Worm (Caenorhabditis elegans) whole organism, late embryonic: ENCODE measurements around the gene xrn-2.

Experiments
- C08G9.2 ChIP-seq: sonication (generic microtip); optimal IDR thresholded peaks from 2 replicates; lab custom pipeline; 2016; ENCODE audit warnings: mild to moderate bottlenecking, missing genetic modification characterization, moderate library complexity, missing compliant biosample characterization
- C38D4.7 ChIP-seq: fragments of 200-800 bp; sonication (Bioruptor generic); optimal IDR thresholded peaks from 2 replicates; lab custom pipeline; 2018; ENCODE audit warnings: mild to moderate bottlenecking, missing genetic modification characterization, moderate library complexity, missing compliant biosample characterization
- K02D7.2 ChIP-seq: sonication (generic microtip); optimal IDR thresholded peaks from 2 replicates; lab custom pipeline; 2017; ENCODE audit warnings: mild to moderate bottlenecking, missing genetic modification characterization, missing compliant biosample characterization
- K09A11.1 ChIP-seq: sonication (generic microtip); optimal IDR thresholded peaks from 2 replicates; lab custom pipeline; 2017; ENCODE audit warnings: antibody characterized with exemption, mild to moderate bottlenecking, missing genetic modification characterization, missing compliant biosample characterization; ENCODE audit not compliant: insufficient read depth
- ahr-1 ChIP-seq: sonication (generic microtip); optimal IDR thresholded peaks from 2 replicates; lab custom pipeline; 2016; ENCODE audit warnings: missing genetic modification characterization, missing compliant biosample characterization
- ama-1 ChIP-seq: fragments of 150-350 bp; optimal IDR thresholded peaks from 2 replicates; lab custom pipeline; 2014
- ceh-18 ChIP-seq: sonication (generic microtip); optimal IDR thresholded peaks from 2 replicates; lab custom pipeline; 2016; ENCODE audit warnings: missing genetic modification characterization, missing compliant biosample characterization
- ceh-19 ChIP-seq: fragments of 200-800 bp; sonication (Bioruptor generic); optimal IDR thresholded peaks from 2 replicates; lab custom pipeline; 2018; ENCODE audit warnings: mild to moderate bottlenecking, missing genetic modification characterization, missing compliant biosample characterization
- ceh-2 ChIP-seq: sonication (generic microtip); optimal IDR thresholded peaks from 2 replicates; lab custom pipeline; 2016; ENCODE audit warnings: missing genotype, missing genetic modification characterization, missing compliant biosample characterization
- ceh-22 ChIP-seq: sonication (generic microtip); optimal IDR thresholded peaks from 2 replicates; lab custom pipeline; 2017; ENCODE audit warnings: missing biosample characterization, missing genetic modification characterization
- ceh-31 ChIP-seq: sonication (generic microtip); optimal IDR thresholded peaks from 2 replicates; lab custom pipeline; 2016; ENCODE audit warnings: missing genetic modification characterization, missing compliant biosample characterization
- ceh-34 ChIP-seq: sonication (generic microtip); optimal IDR thresholded peaks from 2 replicates; lab custom pipeline; 2016; ENCODE audit warnings: mild to moderate bottlenecking, missing genetic modification characterization, missing compliant biosample characterization
- ceh-48 ChIP-seq: sonication (generic microtip); optimal IDR thresholded peaks from 2 replicates; lab custom pipeline; 2016; ENCODE audit warnings: missing genetic modification characterization, inconsistent platforms, missing compliant biosample characterization
- ceh-9 ChIP-seq: sonication (generic microtip); optimal IDR thresholded peaks from 2 replicates; lab custom pipeline; 2016; ENCODE audit warnings: mild to moderate bottlenecking, missing genetic modification characterization, inconsistent platforms, missing compliant biosample characterization
- che-1 ChIP-seq: sonication (generic microtip); optimal IDR thresholded peaks from 2 replicates; lab custom pipeline; 2016; ENCODE audit warnings: mild to moderate bottlenecking, missing genetic modification characterization, missing compliant biosample characterization
- elt-2 ChIP-seq: sonication (generic microtip); optimal IDR thresholded peaks from 2 replicates; lab custom pipeline; 2016; ENCODE audit warnings: missing genetic modification reagents, missing genetic modification characterization, missing compliant biosample characterization
- fkh-10 ChIP-seq: fragments of 150-350 bp; optimal IDR thresholded peaks from 2 replicates; lab custom pipeline; 2014; ENCODE audit warnings: missing biosample characterization, missing genetic modification reagents, missing genetic modification characterization
- hlh-13 ChIP-seq: fragments of 200-800 bp; sonication (Bioruptor generic); optimal IDR thresholded peaks from 2 replicates; lab custom pipeline; 2018; ENCODE audit warnings: mild to moderate bottlenecking, missing genetic modification characterization, missing compliant biosample characterization
- hlh-15 ChIP-seq: sonication (generic microtip); optimal IDR thresholded peaks from 2 replicates; lab custom pipeline; 2016; ENCODE audit warnings: missing genetic modification characterization, missing compliant biosample characterization
- hlh-8 ChIP-seq: sonication (generic microtip); optimal IDR thresholded peaks from 2 replicates; lab custom pipeline; 2016; ENCODE audit warnings: missing genotype, missing genetic modification characterization, missing compliant biosample characterization
- lin-11 ChIP-seq: fragments of 200-800 bp; sonication (Bioruptor generic); optimal IDR thresholded peaks from 2 replicates; lab custom pipeline; 2018; ENCODE audit warnings: mild to moderate bottlenecking, missing genetic modification characterization, missing compliant biosample characterization
- nhr-232 ChIP-seq: sonication (generic microtip); optimal IDR thresholded peaks from 2 replicates; lab custom pipeline; 2016; ENCODE audit warnings: missing genetic modification characterization, missing compliant biosample characterization
- npax-4 ChIP-seq: sonication (generic microtip); optimal IDR thresholded peaks from 2 replicates; lab custom pipeline; 2016; ENCODE audit warnings: missing genetic modification characterization, missing compliant biosample characterization
- pag-3 ChIP-seq: sonication (generic microtip); optimal IDR thresholded peaks from 2 replicates; lab custom pipeline; 2016; ENCODE audit warnings: missing compliant biosample characterization, missing genetic modification characterization, borderline replicate concordance
- pat-9 ChIP-seq: fragments of 200-800 bp; sonication (Bioruptor generic); optimal IDR thresholded peaks from 2 replicates; lab custom pipeline; 2018; ENCODE audit warnings: mild to moderate bottlenecking, missing genetic modification characterization, moderate library complexity, missing compliant biosample characterization
- pax-1 ChIP-seq: fragments of 150-350 bp; optimal IDR thresholded peaks from 2 replicates; lab custom pipeline; 2014; ENCODE audit warnings: missing biosample characterization, missing genetic modification characterization
- pha-2 ChIP-seq: sonication (generic microtip); optimal IDR thresholded peaks from 2 replicates; lab custom pipeline; 2017; ENCODE audit warnings: mild to moderate bottlenecking, missing genetic modification characterization, missing compliant biosample characterization
- pha-4 ChIP-seq: fragments of 150-350 bp; optimal IDR thresholded peaks from 2 replicates; lab custom pipeline; 2018; ENCODE audit warnings: missing biosample characterization, missing genetic modification reagents, missing genetic modification characterization
- pqm-1 ChIP-seq: sonication (generic microtip); optimal IDR thresholded peaks from 2 replicates; lab custom pipeline; 2016; ENCODE audit warnings: missing genetic modification characterization, missing compliant biosample characterization
- pros-1 ChIP-seq: fragments of 150-350 bp; optimal IDR thresholded peaks from 2 replicates; lab custom pipeline; 2014; ENCODE audit warnings: missing biosample characterization, missing genetic modification reagents, missing genetic modification characterization
- ref-2 ChIP-seq: sonication (generic microtip); optimal IDR thresholded peaks from 2 replicates; lab custom pipeline; 2016; ENCODE audit warnings: missing genetic modification characterization, missing compliant biosample characterization
- rnt-1 ChIP-seq: sonication (generic microtip); optimal IDR thresholded peaks from 2 replicates; lab custom pipeline; 2016; ENCODE audit warnings: missing genetic modification characterization, missing compliant biosample characterization
- sox-2 ChIP-seq: fragments of 200-800 bp; sonication (Bioruptor generic); IDR thresholded peaks from 2 replicates; pipeline ENCODE4 v1.3.6; 2022; ENCODE audit warnings: missing genetic modification reagents, missing genetic modification characterization, missing compliant biosample characterization
- sox-4 ChIP-seq: sonication (generic microtip); optimal IDR thresholded peaks from 2 replicates; lab custom pipeline; 2017; ENCODE audit warnings: mild to moderate bottlenecking, missing genetic modification characterization, inconsistent platforms, missing compliant biosample characterization
- tbx-2 ChIP-seq: sonication (generic microtip); optimal IDR thresholded peaks from 2 replicates; lab custom pipeline; 2016; ENCODE audit warnings: missing genetic modification characterization, missing compliant biosample characterization
- tbx-7 ChIP-seq: sonication (generic microtip); optimal IDR thresholded peaks from 2 replicates; lab custom pipeline; 2016; ENCODE audit warnings: missing genotype, missing genetic modification characterization, missing compliant biosample characterization
- unc-3 ChIP-seq, 2 experiments: fragments of 200-800 bp in 1 of 2; sonication (Bioruptor generic) in 1 of 2; sonication (generic microtip) in 1 of 2; conservative IDR thresholded peaks in 1 of 2; optimal IDR thresholded peaks in 1 of 2; 2 replicates each; pipeline versions ENCODE4 v1.3.6 to Lab custom; 2016 to 2022; ENCODE audit warnings: missing compliant biosample characterization in 2 of 2, missing genetic modification characterization in 2 of 2, missing genetic modification reagents in 1 of 2
- unc-42 ChIP-seq: sonication (generic microtip); optimal IDR thresholded peaks from 2 replicates; lab custom pipeline; 2016; ENCODE audit warnings: missing genotype, missing genetic modification characterization, missing compliant biosample characterization
- unc-55 ChIP-seq: sonication (generic microtip); optimal IDR thresholded peaks from 2 replicates; lab custom pipeline; 2017; ENCODE audit warnings: missing biosample characterization, missing genetic modification reagents, missing genetic modification characterization
- unc-86 ChIP-seq: sonication (generic microtip); optimal IDR thresholded peaks from 2 replicates; lab custom pipeline; 2016; ENCODE audit warnings: missing genetic modification characterization, missing compliant biosample characterization
- zip-5 ChIP-seq: sonication (generic microtip); optimal IDR thresholded peaks from 2 replicates; lab custom pipeline; 2016; ENCODE audit warnings: missing genetic modification characterization, missing compliant biosample characterization
- ztf-16 ChIP-seq: sonication (generic microtip); optimal IDR thresholded peaks from 2 replicates; lab custom pipeline; 2017; ENCODE audit warnings: missing genetic modification characterization, missing compliant biosample characterization

The xrn-2 gene

DNA sequence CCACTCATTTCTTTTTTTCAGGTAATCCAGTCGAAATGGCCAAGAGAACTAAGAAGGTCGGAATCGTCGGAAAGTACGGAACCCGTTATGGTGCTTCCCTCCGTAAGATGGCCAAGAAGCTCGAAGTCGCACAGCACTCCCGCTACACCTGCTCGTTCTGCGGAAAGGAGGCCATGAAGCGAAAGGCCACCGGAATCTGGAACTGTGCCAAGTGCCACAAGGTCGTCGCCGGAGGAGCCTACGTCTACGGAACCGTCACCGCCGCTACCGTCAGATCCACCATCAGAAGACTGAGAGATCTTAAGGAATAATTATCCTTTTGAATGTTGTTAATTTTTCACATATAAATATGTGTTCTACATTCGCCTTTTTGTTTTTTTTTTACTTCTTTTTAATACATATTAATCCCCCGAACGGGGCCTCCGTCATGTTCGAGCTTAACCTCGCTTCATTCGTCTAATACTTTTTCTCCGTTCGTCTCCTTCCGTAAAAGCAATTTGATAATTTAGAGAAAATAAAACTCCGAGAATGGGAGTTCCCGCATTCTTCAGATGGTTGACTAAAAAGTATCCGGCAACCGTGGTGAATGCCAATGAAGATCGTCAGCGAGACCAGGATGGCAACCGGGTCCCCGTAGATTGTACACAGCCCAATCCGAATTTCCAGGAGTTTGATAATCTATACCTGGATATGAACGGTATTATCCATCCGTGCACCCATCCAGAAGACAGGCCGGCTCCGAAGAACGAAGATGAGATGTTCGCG, at the start of gene xrn-2, which contains the start of gene rpl-43:
Gene xrn-2 (plus strand): TSS at position 510 of the 765 bp plus-strand sequence.
Gene rpl-43 (plus strand): TSS at position 36 of the 765 bp plus-strand sequence.
- no peak for TF ChIP-seq pat-9
- peak; percentile 34 for TF ChIP-seq ama-1 (lab: Kevin White, UChicago)
- TF ChIP-seq, all 69 proteins: peak for 1

DNA sequence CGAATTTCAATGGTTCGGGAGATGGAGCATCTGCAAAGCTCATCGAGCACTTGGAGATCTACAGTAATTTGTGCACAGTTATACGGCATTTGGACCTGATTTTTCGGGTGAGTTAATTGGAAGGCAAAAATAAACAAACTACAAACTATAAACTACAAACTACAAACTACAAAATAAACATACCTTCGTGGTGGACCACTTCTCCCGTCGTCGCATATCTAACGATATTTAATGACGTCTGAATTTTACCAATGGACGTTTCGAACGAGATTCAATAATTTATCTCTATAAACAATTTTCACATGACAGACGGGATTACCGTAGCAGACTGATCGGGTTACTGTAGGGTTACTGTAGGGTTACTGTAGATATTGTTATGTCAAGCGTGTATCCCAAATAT, 49.4 kb upstream of the xrn-2 start:
- TF ChIP-seq zip-5 (tag; lab: Kevin White, UChicago) (no peak), unc-42 (no peak), unc-3 (GFP tag; conservative IDR thresholded peaks at IDR 0.05; lab: Robert Waterston, UW) (no peak), unc-3 (tag; optimal IDR thresholded peaks at IDR 0.05; lab: Kevin White, UChicago) (no peak), ceh-34 (tag; lab: Kevin White, UChicago) (no peak), pag-3 (tag; lab: Kevin White, UChicago) (no peak), ceh-18 (tag; lab: Kevin White, UChicago) (no peak), ref-2 (tag; lab: Kevin White, UChicago) (no peak), unc-86 (no peak), hlh-15 (tag; lab: Kevin White, UChicago) (no peak), sox-4 (no peak), ceh-22 (tag; lab: Kevin White, UChicago) (no peak), npax-4 (tag; lab: Kevin White, UChicago) (no peak), ahr-1 (no peak), C38D4.7 (GFP tag; lab: Kevin White, UChicago) (no peak), pqm-1 (no peak)

DNA sequence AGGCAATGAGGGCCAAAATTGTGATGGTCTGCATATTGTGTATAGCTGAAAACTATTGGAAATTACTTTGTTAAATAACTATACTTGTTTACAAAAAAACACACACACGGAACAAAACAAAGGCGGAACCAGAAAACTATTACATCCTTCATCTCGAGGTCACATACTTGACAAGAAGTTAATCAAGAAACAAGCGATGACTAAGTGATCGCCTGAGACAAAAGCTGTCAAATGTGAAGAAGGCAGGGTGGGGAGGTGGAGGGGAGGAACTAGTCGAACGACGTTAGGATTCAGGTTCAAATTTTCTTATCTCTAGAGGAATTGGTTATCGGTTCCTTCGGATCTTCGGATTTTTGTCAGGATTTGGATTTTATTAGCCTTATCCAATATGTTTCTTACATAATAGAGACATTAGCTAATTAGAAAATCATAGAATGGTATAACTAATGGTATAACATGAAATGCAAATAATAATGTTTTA, 46.3 kb upstream of the xrn-2 start, which contains the start of gene cpg-7:
Gene cpg-7 (minus strand): TSS at position 51 of the 481 bp plus-strand sequence.
- TF ChIP-seq tbx-2 (tag; lab: Kevin White, UChicago), result no peak
- no peak for TF ChIP-seq pha-2 (tag; lab: Kevin White, UChicago)
- TF ChIP-seq ceh-2, result no peak
- TF ChIP-seq hlh-13, result no peak
- no peak for TF ChIP-seq elt-2
- TF ChIP-seq fkh-10, result no peak
- TF ChIP-seq tbx-7 (tag; lab: Kevin White, UChicago), result no peak
- TF ChIP-seq nhr-232, result no peak

DNA sequence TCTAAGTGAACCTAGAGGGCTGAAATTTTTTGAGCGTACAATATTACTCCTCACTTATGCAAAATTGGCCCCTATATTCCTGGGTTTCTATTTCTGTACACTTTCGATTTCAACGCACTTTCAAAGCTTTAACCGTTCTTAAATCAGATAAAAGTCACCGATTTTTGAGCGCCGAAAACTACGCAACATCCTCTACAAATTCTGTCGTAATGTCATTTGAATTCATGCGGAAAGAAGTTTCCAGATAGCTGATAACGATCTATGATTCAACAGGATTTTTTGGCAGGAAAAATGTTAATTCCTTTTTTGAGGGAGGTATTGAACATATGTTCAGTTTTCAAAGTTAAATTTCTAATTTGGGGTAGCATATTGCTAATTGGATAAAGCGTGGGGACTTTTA, 42.7 kb upstream of the xrn-2 start:
- TF ChIP-seq ceh-31 (no peak), ztf-16 (tag; lab: Kevin White, UChicago) (no peak), pax-1 (tag; lab: Kevin White, UChicago) (no peak), unc-55 (GFP tag; lab: Kevin White, UChicago) (no peak), hlh-8 (tag; lab: Kevin White, UChicago) (no peak), che-1 (no peak), K09A11.1 (no peak)

DNA sequence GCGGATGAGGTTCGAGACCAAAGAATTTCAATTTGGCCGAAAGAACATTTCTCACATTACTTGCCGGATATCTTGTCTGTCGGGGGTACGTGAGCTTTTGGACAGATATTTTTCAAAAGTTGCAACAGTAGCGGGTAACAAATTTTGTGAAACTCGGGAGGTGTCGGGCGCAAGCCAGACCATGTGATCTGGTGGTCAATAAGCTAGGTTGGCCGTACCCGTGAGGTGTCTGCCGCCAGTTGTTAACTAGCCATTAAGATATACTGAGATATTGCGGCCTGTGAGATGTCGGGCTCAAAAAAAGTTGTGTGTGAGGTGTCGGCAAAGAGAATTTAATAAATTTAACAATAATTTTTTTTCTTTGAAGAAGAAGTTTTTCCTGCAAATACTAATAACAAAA, 37.2 kb upstream of the xrn-2 start:
- TF ChIP-seq pros-1 (tag; lab: Kevin White, UChicago), result no peak
- no peak for TF ChIP-seq ceh-9
- no peak for TF ChIP-seq ceh-19
- TF ChIP-seq ceh-48, result no peak
- TF ChIP-seq pha-4 (tag; lab: Kevin White, UChicago), result no peak
- TF ChIP-seq K02D7.2, result no peak
- TF ChIP-seq C08G9.2, result no peak
- no peak for TF ChIP-seq lin-11 (tag; lab: Kevin White, UChicago)
- no peak for TF ChIP-seq unc-42
- TF ChIP-seq pat-9, result no peak
- no peak for TF ChIP-seq sox-2 (GFP tag; lab: Robert Waterston, UW)
- TF ChIP-seq rnt-1 (tag; lab: Kevin White, UChicago), result no peak
